Worm (Caenorhabditis elegans) whole organism, midembryonic: Measurements from ENCODE around the gene vars-1.

ENCODE experiments used
- T22C8.4 ChIP-seq: fragments of 200-800 bp; sonication (Bioruptor generic); IDR thresholded peaks from 2 replicates; pipeline ENCODE4 v1.3.6; 2022; ENCODE audit warnings: missing genetic modification characterization, missing compliant biosample characterization
- cog-1 ChIP-seq: sonication (generic microtip); optimal IDR thresholded peaks from 2 replicates; lab custom pipeline; 2016; ENCODE audit warnings: missing genetic modification characterization, missing compliant biosample characterization
- flt-1 ChIP-seq: fragments of 200-800 bp; sonication (Bioruptor generic); IDR thresholded peaks from 2 replicates; pipeline ENCODE4 v1.3.6; 2022; ENCODE audit warnings: missing genetic modification characterization, missing compliant biosample characterization
- klf-2 ChIP-seq: fragments of 200-800 bp; sonication (Bioruptor generic); conservative IDR thresholded peaks from 2 replicates; pipeline ENCODE4 v1.3.6; 2022; ENCODE audit warnings: missing genetic modification reagents, missing genetic modification characterization, missing compliant biosample characterization
- med-1 ChIP-seq: sonication (generic microtip); optimal IDR thresholded peaks from 2 replicates; lab custom pipeline; 2017; ENCODE audit warnings: missing genetic modification characterization, mild to moderate bottlenecking, missing compliant biosample characterization, antibody characterized with exemption, missing genetic modification reagents; ENCODE audit not compliant: insufficient read depth
- ref-1 ChIP-seq: fragments of 200-800 bp; sonication (Bioruptor generic); conservative IDR thresholded peaks from 2 replicates; pipeline ENCODE4 v1.3.6; 2022; ENCODE audit warnings: missing genetic modification reagents, missing genetic modification characterization, missing compliant biosample characterization
- tab-1 ChIP-seq: fragments of 200-800 bp; sonication (Bioruptor generic); IDR thresholded peaks from 2 replicates; pipeline ENCODE4 v1.3.6; 2022; ENCODE audit warnings: missing genetic modification characterization, missing compliant biosample characterization
- ztf-23 ChIP-seq: fragments of 200-800 bp; sonication (Bioruptor generic); IDR thresholded peaks from 2 replicates; pipeline ENCODE4 v1.3.6; 2022; ENCODE audit warnings: missing genetic modification reagents, missing genetic modification characterization, missing compliant biosample characterization
- ztf-29 ChIP-seq: fragments of 200-800 bp; sonication (Bioruptor generic); IDR thresholded peaks from 2 replicates; pipeline ENCODE4 v1.3.6; 2022; ENCODE audit warnings: missing genetic modification reagents, missing genetic modification characterization, missing compliant biosample characterization

The vars-1 gene

ce11 chrV:8025259-8025658 is 6.0 kb upstream of the vars-1 start:
- no peak for TF ChIP-seq flt-1 (GFP tag; lab: Robert Waterston, UW)
- TF ChIP-seq T22C8.4: no peak
- TF ChIP-seq tab-1 (GFP tag; lab: Robert Waterston, UW): no peak
- no peak for TF ChIP-seq ref-1 (GFP tag; lab: Robert Waterston, UW)
- no peak for TF ChIP-seq ztf-29
- no peak for TF ChIP-seq ztf-23
- no peak for TF ChIP-seq med-1 (GFP tag; lab: Kevin White, UChicago)
- TF ChIP-seq klf-2 (GFP tag; lab: Robert Waterston, UW): no peak
- TF ChIP-seq cog-1 (tag; lab: Kevin White, UChicago): no peak

- TF ChIP-seq T22C8.4 (no peak), tab-1 (GFP tag; lab: Robert Waterston, UW) (no peak), ref-1 (GFP tag; lab: Robert Waterston, UW) (no peak), klf-2 (GFP tag; lab: Robert Waterston, UW) (no peak), med-1 (GFP tag; lab: Kevin White, UChicago) (no peak), ztf-29 (no peak), ztf-23 (no peak), flt-1 (GFP tag; lab: Robert Waterston, UW) (no peak)
Observed at ce11 chrV:8026343-8026742, 4.9 kb upstream of the vars-1 start, which contains the start of gene F43H9.4. Gene F43H9.4, plus strand, starts transcription at chrV:8026708.

ce11 chrV:8027429-8028142 is 3.6 kb upstream of the vars-1 start:
- no peak for TF ChIP-seq flt-1 (GFP tag; lab: Robert Waterston, UW)
- no peak for TF ChIP-seq cog-1 (tag; lab: Kevin White, UChicago)
- no peak for TF ChIP-seq ztf-29
- TF ChIP-seq tab-1 (GFP tag; lab: Robert Waterston, UW): no peak
- TF ChIP-seq T22C8.4: no peak
- TF ChIP-seq ztf-23: no peak
- TF ChIP-seq ref-1 (GFP tag; lab: Robert Waterston, UW): no peak
- no peak for TF ChIP-seq klf-2 (GFP tag; lab: Robert Waterston, UW)

- TF ChIP-seq klf-2 (GFP tag; lab: Robert Waterston, UW): no peak
- TF ChIP-seq med-1 (GFP tag; lab: Kevin White, UChicago): no peak
- TF ChIP-seq ref-1 (GFP tag; lab: Robert Waterston, UW): no peak
Observed at ce11 chrV:8028825-8029489, 2.3 kb upstream of the vars-1 start, which contains the start of gene oma-2. Gene oma-2, plus strand, starts transcription at chrV:8029439.

ce11 chrV:8034811-8035210 is 3.6 kb downstream of the vars-1 start, which contains the start of gene algn-12:
Gene algn-12, plus strand, starts transcription at chrV:8035111.
- TF ChIP-seq ztf-23 (no peak), med-1 (GFP tag; lab: Kevin White, UChicago) (no peak), ztf-29 (no peak), flt-1 (GFP tag; lab: Robert Waterston, UW) (no peak), ref-1 (GFP tag; lab: Robert Waterston, UW) (no peak), T22C8.4 (no peak), cog-1 (tag; lab: Kevin White, UChicago) (no peak), tab-1 (GFP tag; lab: Robert Waterston, UW) (no peak), klf-2 (GFP tag; lab: Robert Waterston, UW) (no peak)

- TF ChIP-seq med-1 (GFP tag; lab: Kevin White, UChicago): no peak
- no peak for TF ChIP-seq ztf-29
- TF ChIP-seq cog-1 (tag; lab: Kevin White, UChicago): no peak
- TF ChIP-seq flt-1 (GFP tag; lab: Robert Waterston, UW): no peak
- TF ChIP-seq ref-1 (GFP tag; lab: Robert Waterston, UW): no peak
- no peak for TF ChIP-seq T22C8.4
- TF ChIP-seq klf-2 (GFP tag; lab: Robert Waterston, UW): no peak
- TF ChIP-seq tab-1 (GFP tag; lab: Robert Waterston, UW): no peak
- no peak for TF ChIP-seq ztf-23
Observed at ce11 chrV:8035947-8036346, 4.7 kb downstream of the vars-1 start, which contains the start of gene ZC513.14. Gene ZC513.14, minus strand, starts transcription at chrV:8036047.

ce11 chrV:8039085-8039525 is 7.9 kb downstream of the vars-1 start:
- TF ChIP-seq cog-1 (tag; lab: Kevin White, UChicago) (no peak), flt-1 (GFP tag; lab: Robert Waterston, UW) (peak; percentile 38), ztf-29 (no peak), ztf-23 (peak; percentile 56; the same call in 1 of the 2 replicates)

ce11 chrV:8039606-8040005 is 8.4 kb downstream of the vars-1 start:
- TF ChIP-seq flt-1 (GFP tag; lab: Robert Waterston, UW) (peak; percentile 58; the same call in 1 of the 2 replicates), ztf-23 (no peak)

- TF ChIP-seq ztf-29 (no peak), ref-1 (GFP tag; lab: Robert Waterston, UW) (no peak), cog-1 (tag; lab: Kevin White, UChicago) (no peak), klf-2 (GFP tag; lab: Robert Waterston, UW) (no peak), tab-1 (GFP tag; lab: Robert Waterston, UW) (no peak), ztf-23 (no peak), T22C8.4 (no peak), flt-1 (GFP tag; lab: Robert Waterston, UW) (no peak), med-1 (GFP tag; lab: Kevin White, UChicago) (no peak)
Observed at ce11 chrV:8040247-8041084, 9.3 kb downstream of the vars-1 start.
